Fruit fly (Drosophila melanogaster): ENCODE measurements around the gene CG12177.

- TF ChIP-seq psq (optimal IDR thresholded peaks at IDR 0.05) = no peak
- no peak for TF ChIP-seq insv (optimal IDR thresholded peaks at IDR 0.05)
- no peak for TF ChIP-seq h (optimal IDR thresholded peaks at IDR 0.05)
- no peak for TF ChIP-seq Myc (optimal IDR thresholded peaks at IDR 0.05)
These were observed 41.6 kb upstream of the CG12177 start, which contains the start of the genes Mrgn1 and mus101 for dm6 chrX:13721934-13722333.
